Worm (Caenorhabditis elegans): ENCODE data around the gene ttr-43.

DNA sequence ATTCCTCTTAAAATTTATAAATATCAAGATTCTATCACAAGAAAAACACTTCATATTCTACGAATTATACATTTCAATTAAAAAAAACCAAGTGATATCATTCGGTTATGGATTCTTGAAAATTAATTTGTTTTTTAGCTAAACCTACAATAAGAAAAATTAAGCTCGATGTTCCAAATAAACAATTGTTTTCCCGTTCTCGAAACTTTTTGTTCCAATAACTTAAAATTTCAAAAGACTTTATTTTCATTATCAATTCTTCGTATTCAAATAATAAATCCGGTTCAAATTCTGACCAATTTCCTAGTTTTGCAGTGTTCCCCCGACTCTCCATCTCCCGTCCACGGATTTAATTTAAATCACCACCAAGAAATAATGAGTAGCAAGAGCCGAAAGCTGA lies 11.2 kb downstream of the ttr-43 start, which contains the start of gene E02A10.3:
- no peak for TF ChIP-seq rpc-1 (optimal IDR thresholded peaks at IDR 0.05)
- no peak for TF ChIP-seq rpc-1 (tag; optimal IDR thresholded peaks at IDR 0.05)
- TF ChIP-seq dpl-1 (GFP tag; optimal IDR thresholded peaks at IDR 0.05) = no peak
- TF ChIP-seq ztf-26 (tag; optimal IDR thresholded peaks at IDR 0.05) = no peak
- no peak for TF ChIP-seq F37B4.10 (GFP tag; IDR thresholded peaks at IDR 0.05)
- no peak for TF ChIP-seq pha-4 (tag; optimal IDR thresholded peaks at IDR 0.05)
- no peak for TF ChIP-seq mes-4 (tag; optimal IDR thresholded peaks at IDR 0.05)
- no peak for TF ChIP-seq Y53F4B.3 (GFP tag; IDR thresholded peaks at IDR 0.05)
- TF ChIP-seq F57A8.1 (GFP tag; optimal IDR thresholded peaks at IDR 0.05) = no peak

All from whole organism, young adult.